Fruit fly (Drosophila melanogaster) whole organism, embryonic: ENCODE measurements around the gene CG4953.

Source experiments
- Aef1 ChIP-seq: fragments of 200-800 bp; sonication (Bioruptor generic); IDR thresholded peaks from 3 replicates; pipeline ENCODE4 v1.3.6; 2022; ENCODE audit warnings: missing biosample characterization, missing genetic modification characterization
- CG1024 ChIP-seq: fragments of 200-800 bp; sonication (Bioruptor generic); IDR thresholded peaks from 2 replicates; pipeline ENCODE4 v1.3.6; 2022; ENCODE audit warnings: missing biosample characterization, missing genetic modification characterization
- CG10267 ChIP-seq: fragments of 200-800 bp; sonication (Bioruptor generic); optimal IDR thresholded peaks from 2 replicates; lab custom pipeline; 2018; ENCODE audit warnings: missing biosample characterization, mild to moderate bottlenecking, missing genetic modification characterization, moderate library complexity
- CG13296 ChIP-seq: fragments of 200-800 bp; sonication (Bioruptor generic); optimal IDR thresholded peaks from 3 replicates; lab custom pipeline; 2018; ENCODE audit warnings: missing biosample characterization, mild to moderate bottlenecking, missing genetic modification characterization
- CG14667 ChIP-seq: fragments of 200-800 bp; sonication (Bioruptor generic); IDR thresholded peaks from 2 replicates; pipeline ENCODE4 v1.3.6; 2022; ENCODE audit warnings: missing biosample characterization, missing genetic modification characterization
- CG15514 ChIP-seq: fragments of 200-800 bp; sonication (Bioruptor generic); optimal IDR thresholded peaks from 3 replicates; lab custom pipeline; 2017; ENCODE audit warnings: missing biosample characterization, missing genetic modification characterization, mild to moderate bottlenecking, moderate library complexity, missing genetic modification reagents
- CG17802 ChIP-seq: fragments of 200-800 bp; sonication (Bioruptor generic); optimal IDR thresholded peaks from 2 replicates; lab custom pipeline; 2018; ENCODE audit warnings: missing biosample characterization, mild to moderate bottlenecking, missing genetic modification characterization, moderate library complexity
- CG2712 ChIP-seq: fragments of 200-800 bp; optimal IDR thresholded peaks from 3 replicates; lab custom pipeline; 2019; ENCODE audit warnings: missing biosample characterization, mild to moderate bottlenecking, missing genetic modification characterization, moderate library complexity
- CG30020 ChIP-seq: fragments of 200-800 bp; optimal IDR thresholded peaks from 2 replicates; lab custom pipeline; 2019; ENCODE audit warnings: missing biosample characterization, mild to moderate bottlenecking, missing genetic modification characterization, moderate library complexity
- CG3065 ChIP-seq: fragments of 200-800 bp; sonication (Bioruptor generic); optimal IDR thresholded peaks from 2 replicates; lab custom pipeline; 2016; ENCODE audit warnings: missing biosample characterization, missing genetic modification characterization
- CG34224 ChIP-seq: fragments of 200-800 bp; sonication (Bioruptor generic); IDR thresholded peaks from 3 replicates; pipeline ENCODE4 v1.3.6; 2022; ENCODE audit warnings: missing biosample characterization, missing genetic modification characterization; ENCODE audit not compliant: partially characterized antibody
- CG3995 ChIP-seq: fragments of 200-800 bp; sonication (Bioruptor generic); optimal IDR thresholded peaks from 3 replicates; lab custom pipeline; 2016; ENCODE audit warnings: missing biosample characterization, missing genetic modification characterization
- CG4617 ChIP-seq: fragments of 200-800 bp; sonication (Bioruptor generic); optimal IDR thresholded peaks from 3 replicates; lab custom pipeline; 2016; ENCODE audit warnings: missing biosample characterization, missing genetic modification characterization, borderline replicate concordance
- CG6175 ChIP-seq: fragments of 200-800 bp; sonication (Bioruptor generic); IDR thresholded peaks from 3 replicates; pipeline ENCODE4 v1.3.6; 2022; ENCODE audit warnings: missing biosample characterization, missing genetic modification characterization
- CG6791 ChIP-seq: fragments of 200-800 bp; sonication (Bioruptor generic); IDR thresholded peaks from 3 replicates; pipeline ENCODE4 v1.3.6; 2022; ENCODE audit warnings: missing biosample characterization, missing genetic modification characterization; ENCODE audit not compliant: partially characterized antibody
- CG8290 ChIP-seq, 3 experiments: fragments of 200-800 bp; sonication (Bioruptor generic); optimal IDR thresholded peaks; 2 replicates each; lab custom pipeline; 2016 to 2019; ENCODE audit warnings: missing biosample characterization in 3 of 3, missing genetic modification characterization in 3 of 3, mild to moderate bottlenecking in 2 of 3, moderate library complexity in 1 of 3
- CG9797 ChIP-seq: fragments of 200-800 bp; sonication (Bioruptor generic); optimal IDR thresholded peaks from 3 replicates; lab custom pipeline; 2018; ENCODE audit warnings: missing biosample characterization, mild to moderate bottlenecking, missing genetic modification characterization
- Dp ChIP-seq: fragments of 200-800 bp; sonication (Bioruptor generic); optimal IDR thresholded peaks from 2 replicates; lab custom pipeline; 2018; ENCODE audit warnings: missing biosample characterization, mild to moderate bottlenecking, missing genetic modification characterization, moderate library complexity
- Elba2 ChIP-seq: fragments of 200-800 bp; sonication (Bioruptor generic); optimal IDR thresholded peaks from 3 replicates; lab custom pipeline; 2016; ENCODE audit warnings: missing biosample characterization, missing genetic modification characterization
- Ets97D ChIP-seq: fragments of 200-800 bp; sonication (Bioruptor generic); optimal IDR thresholded peaks from 3 replicates; lab custom pipeline; 2016; ENCODE audit warnings: missing biosample characterization, missing genetic modification characterization
- Hr39 ChIP-seq: fragments of >200 bp; optimal IDR thresholded peaks from 2 replicates; lab custom pipeline; 2017
- MBD-R2 ChIP-seq: fragments of 200-800 bp; sonication (Bioruptor generic); IDR thresholded peaks from 2 replicates; pipeline ENCODE4 v1.3.6; 2022; ENCODE audit warnings: missing biosample characterization, missing genetic modification characterization
- Med ChIP-seq: fragments of 200-800 bp; sonication (Bioruptor generic); peaks from one replicate; lab custom pipeline; 2016; ENCODE audit warnings: missing biosample characterization, missing genetic modification characterization, mild to moderate bottlenecking, inconsistent platforms, moderate library complexity
- Myb ChIP-seq: fragments of 200-800 bp; sonication (Bioruptor generic); optimal IDR thresholded peaks from 2 replicates; lab custom pipeline; 2016; ENCODE audit warnings: missing biosample characterization, missing genetic modification characterization
- Pdp1 ChIP-seq, 2 experiments: fragments of 200-800 bp; sonication (Bioruptor generic); optimal IDR thresholded peaks; 3 replicates each; lab custom pipeline; 2016; ENCODE audit warnings: missing biosample characterization in 2 of 2, missing genetic modification characterization in 2 of 2, mild to moderate bottlenecking in 1 of 2, moderate library complexity in 1 of 2
- Scr ChIP-seq: fragments of 200-800 bp; sonication (Bioruptor generic); IDR thresholded peaks from 2 replicates; pipeline ENCODE4 v1.3.6; 2022; ENCODE audit warnings: missing biosample characterization, missing genetic modification characterization; ENCODE audit not compliant: partially characterized antibody
- Sin3A ChIP-seq: fragments of >200 bp; optimal IDR thresholded peaks from 2 replicates; lab custom pipeline; 2018
- Sry-δ ChIP-seq: fragments of 200-800 bp; sonication (Bioruptor generic); optimal IDR thresholded peaks from 2 replicates; lab custom pipeline; 2016; ENCODE audit warnings: missing biosample characterization, missing genetic modification characterization
- bigmax ChIP-seq: fragments of 200-800 bp; sonication (Bioruptor generic); optimal IDR thresholded peaks from 2 replicates; lab custom pipeline; 2018; ENCODE audit warnings: missing biosample characterization, mild to moderate bottlenecking, missing genetic modification characterization
- caup ChIP-seq: fragments of 200-800 bp; sonication (Bioruptor generic); optimal IDR thresholded peaks from 3 replicates; lab custom pipeline; 2017; ENCODE audit warnings: missing biosample characterization, mild to moderate bottlenecking, missing genetic modification characterization, moderate library complexity; ENCODE audit not compliant: severe bottlenecking
- crc ChIP-seq: fragments of 200-800 bp; sonication (Bioruptor generic); optimal IDR thresholded peaks from 2 replicates; lab custom pipeline; 2016; ENCODE audit warnings: missing biosample characterization, missing genetic modification characterization
- crp ChIP-seq, 2 experiments: fragments of 200-800 bp; sonication (Bioruptor generic); optimal IDR thresholded peaks; 2 replicates in 1 of 2; 3 replicates in 1 of 2; lab custom pipeline; 2017; ENCODE audit warnings: missing biosample characterization in 2 of 2, missing genetic modification characterization in 2 of 2, mild to moderate bottlenecking in 1 of 2, moderate library complexity in 1 of 2
- exex ChIP-seq: fragments of 200-800 bp; sonication (Bioruptor generic); optimal IDR thresholded peaks from 4 replicates; lab custom pipeline; 2018; ENCODE audit warnings: missing biosample characterization, mild to moderate bottlenecking, missing genetic modification characterization, moderate library complexity
- gfzf ChIP-seq: fragments of 200-800 bp; sonication (Bioruptor generic); optimal IDR thresholded peaks from 2 replicates; lab custom pipeline; 2016; ENCODE audit warnings: missing biosample characterization, mild to moderate bottlenecking, missing genetic modification characterization, moderate library complexity
- ham ChIP-seq: fragments of 200-800 bp; sonication (Bioruptor generic); IDR thresholded peaks from 2 replicates; pipeline ENCODE4 v1.3.6; 2022; ENCODE audit warnings: missing biosample characterization, missing genetic modification characterization
- hbn ChIP-seq: fragments of 200-800 bp; sonication (Bioruptor generic); IDR thresholded peaks from 2 replicates; pipeline ENCODE4 v1.3.6; 2022; ENCODE audit warnings: missing biosample characterization, missing genetic modification characterization; ENCODE audit not compliant: partially characterized antibody
- mld ChIP-seq: fragments of 200-800 bp; sonication (Bioruptor generic); IDR thresholded peaks from 3 replicates; pipeline ENCODE4 v1.3.6; 2022; ENCODE audit warnings: missing biosample characterization, missing genetic modification characterization; ENCODE audit not compliant: partially characterized antibody
- nmo ChIP-seq: fragments of 200-800 bp; sonication (Bioruptor generic); optimal IDR thresholded peaks from 2 replicates; lab custom pipeline; 2018; ENCODE audit warnings: missing biosample characterization, mild to moderate bottlenecking, missing genetic modification characterization, moderate library complexity
- pfk ChIP-seq: fragments of 200-800 bp; sonication (Bioruptor generic); optimal IDR thresholded peaks from 2 replicates; lab custom pipeline; 2018; ENCODE audit warnings: missing biosample characterization, mild to moderate bottlenecking, missing genetic modification characterization, moderate library complexity
- phol ChIP-seq: fragments of 200-800 bp; sonication (Bioruptor generic); optimal IDR thresholded peaks from 3 replicates; lab custom pipeline; 2018; ENCODE audit warnings: missing biosample characterization, mild to moderate bottlenecking, missing genetic modification characterization, moderate library complexity
- pzg ChIP-seq: fragments of 200-800 bp; sonication (Bioruptor generic); optimal IDR thresholded peaks from 3 replicates; lab custom pipeline; 2018; ENCODE audit warnings: missing biosample characterization, mild to moderate bottlenecking, missing genetic modification characterization, moderate library complexity
- sens ChIP-seq: fragments of 200-800 bp; sonication (Bioruptor generic); peaks from one replicate; lab custom pipeline; 2016; ENCODE audit warnings: missing biosample characterization, missing genetic modification characterization
- seq ChIP-seq: fragments of 200-800 bp; sonication (Bioruptor generic); IDR thresholded peaks from 2 replicates; pipeline ENCODE4 v1.3.6; 2022; ENCODE audit warnings: missing biosample characterization, missing genetic modification characterization
- sisA ChIP-seq: fragments of 200-800 bp; sonication (Bioruptor generic); IDR thresholded peaks from 2 replicates; pipeline ENCODE4 v1.3.6; 2022; ENCODE audit warnings: missing biosample characterization, missing genetic modification characterization
- stwl ChIP-seq: fragments of 200-800 bp; sonication (Bioruptor generic); optimal IDR thresholded peaks from 3 replicates; lab custom pipeline; 2018; ENCODE audit warnings: missing biosample characterization, mild to moderate bottlenecking, missing genetic modification characterization, moderate library complexity
- sug ChIP-seq: fragments of 200-800 bp; optimal IDR thresholded peaks from 2 replicates; lab custom pipeline; 2019; ENCODE audit warnings: missing biosample characterization, mild to moderate bottlenecking, missing genetic modification characterization, moderate library complexity
- unc-4 ChIP-seq: fragments of 200-800 bp; sonication (Bioruptor generic); IDR thresholded peaks from 2 replicates; pipeline ENCODE4 v1.3.6; 2022; ENCODE audit warnings: missing biosample characterization, missing genetic modification characterization; ENCODE audit not compliant: partially characterized antibody
- wek ChIP-seq: fragments of 200-800 bp; sonication (Bioruptor generic); optimal IDR thresholded peaks from 3 replicates; lab custom pipeline; 2018; ENCODE audit warnings: missing biosample characterization, mild to moderate bottlenecking, missing genetic modification characterization, moderate library complexity
- zen ChIP-seq: fragments of 200-800 bp; sonication (Bioruptor generic); optimal IDR thresholded peaks from 3 replicates; lab custom pipeline; 2018; ENCODE audit warnings: missing biosample characterization, mild to moderate bottlenecking, missing genetic modification characterization, moderate library complexity

Gene CG4953

DNA sequence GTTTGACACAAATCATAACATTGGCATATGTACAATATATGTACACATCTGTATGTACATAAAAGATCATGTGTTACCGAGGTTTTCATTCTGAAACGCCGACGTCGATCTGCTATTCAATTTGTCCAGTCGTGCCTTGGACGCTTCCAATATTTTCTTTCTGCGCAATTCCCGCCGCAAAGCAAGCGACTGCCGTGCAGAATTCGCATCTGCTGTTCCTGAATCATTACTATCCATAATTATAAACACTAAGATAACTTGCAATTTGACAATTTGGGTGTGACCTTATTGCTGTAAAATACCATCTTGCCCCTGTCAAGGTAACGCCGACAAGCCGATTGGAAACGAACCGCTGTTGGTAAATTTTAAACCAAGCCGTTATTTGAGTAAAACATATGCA, 45.3 kb downstream of the CG4953 start:
- TF ChIP-seq Sry-δ (GFP tag; lab: Kevin White, UChicago): peak; percentile 42
- TF ChIP-seq unc-4 (GFP tag; lab: Robert Waterston, UW): peak; percentile 38; the same call in 1 of the 2 replicates
- TF ChIP-seq Myb (GFP tag; lab: Kevin White, UChicago): peak; percentile 90
- TF ChIP-seq CG30020: peak; percentile 97
- TF ChIP-seq CG1024 (GFP tag; lab: Robert Waterston, UW): 0 out of 2 replicates have a peak, but pooled peaks have one; percentile 42
- TF ChIP-seq ham (GFP tag; lab: Robert Waterston, UW): no peak
- TF ChIP-seq gfzf: peak; percentile 76
- peak; percentile 72 for TF ChIP-seq sens (GFP tag; lab: Kevin White, UChicago)
- no peak for TF ChIP-seq CG8290 (GFP tag; optimal IDR thresholded peaks at IDR 0.05; lab: Kevin White, UChicago)
- TF ChIP-seq CG8290 (tag; optimal IDR thresholded peaks at IDR 0.05; lab: Kevin White, UChicago): peak in 1 of 2 experiments; percentile 4
- peak; percentile 28 for TF ChIP-seq Sin3A (lab: Kevin White, UChicago)
- peak; percentile 10 for TF ChIP-seq CG3995 (GFP tag; lab: Kevin White, UChicago)
- TF ChIP-seq CG34224 (GFP tag; lab: Robert Waterston, UW): 0 out of 3 replicates have a peak, but pooled peaks have one; percentile 12
- peak; percentile 43 for TF ChIP-seq Med (GFP tag; lab: Kevin White, UChicago)
- peak in 1 of 2 experiments; percentile 60 for TF ChIP-seq crp (GFP tag; optimal IDR thresholded peaks at IDR 0.05; lab: Kevin White, UChicago)
- peak; percentile 63 for TF ChIP-seq stwl (tag; lab: Kevin White, UChicago)
- no peak for TF ChIP-seq seq (GFP tag; lab: Robert Waterston, UW)
- TF ChIP-seq CG14667 (GFP tag; lab: Robert Waterston, UW): no peak
- peak in 1 of 2 experiments; percentile 23 for TF ChIP-seq Pdp1 (GFP tag; optimal IDR thresholded peaks at IDR 0.05; lab: Kevin White, UChicago)
- TF ChIP-seq Dp: peak; percentile 41
- TF ChIP-seq caup: no peak
- no peak for TF ChIP-seq crc (GFP tag; lab: Kevin White, UChicago)
- no peak for TF ChIP-seq sisA (GFP tag; lab: Robert Waterston, UW)
- no peak for TF ChIP-seq CG6175 (GFP tag; lab: Robert Waterston, UW)
- TF ChIP-seq CG10267 (tag; lab: Kevin White, UChicago): peak; percentile 5
- TF ChIP-seq CG17802 (tag; lab: Kevin White, UChicago): peak; percentile 34
- TF ChIP-seq MBD-R2 (GFP tag; lab: Robert Waterston, UW): peak; percentile 65
- no peak for TF ChIP-seq CG3065
- 0 out of 2 replicates have a peak, but pooled peaks have one; percentile 24 for TF ChIP-seq hbn (GFP tag; lab: Robert Waterston, UW)
- TF ChIP-seq wek: peak; percentile 10
- peak; percentile 26 for TF ChIP-seq zen (tag; lab: Kevin White, UChicago)
- TF ChIP-seq sug (tag; lab: Kevin White, UChicago): peak; percentile 12
- peak; percentile 38 for TF ChIP-seq Ets97D (GFP tag; lab: Kevin White, UChicago)
- peak; percentile 2 for TF ChIP-seq CG13296
- TF ChIP-seq CG2712: peak; percentile 7
- TF ChIP-seq CG9797 (GFP tag; lab: Kevin White, UChicago): peak; percentile 69
- peak; percentile 9 for TF ChIP-seq nmo (GFP tag; lab: Kevin White, UChicago)
- TF ChIP-seq Scr (GFP tag; lab: Robert Waterston, UW): peak; percentile 33; the same call in 1 of the 2 replicates
- TF ChIP-seq Elba2 (GFP tag; lab: Kevin White, UChicago): peak; percentile 27
- TF ChIP-seq Hr39 (lab: Kevin White, UChicago): no peak
- TF ChIP-seq phol (tag; lab: Kevin White, UChicago): peak; percentile 21
- peak; percentile 37 for TF ChIP-seq CG15514 (GFP tag; lab: Kevin White, UChicago)
- peak; percentile 76 for TF ChIP-seq CG4617 (GFP tag; lab: Kevin White, UChicago)
- no peak for TF ChIP-seq mld
- TF ChIP-seq pfk: peak; percentile 95
- TF ChIP-seq CG6791: 0 out of 3 replicates have a peak, but pooled peaks have one; percentile 36
- peak; percentile 23 for TF ChIP-seq exex
- no peak for TF ChIP-seq Aef1 (GFP tag; lab: Robert Waterston, UW)
- peak; percentile 7 for TF ChIP-seq bigmax
- TF ChIP-seq pzg (GFP tag; lab: Kevin White, UChicago): peak; percentile 69
